Worm (Caenorhabditis elegans): ENCODE results near the gene fbxb-106.

DNA sequence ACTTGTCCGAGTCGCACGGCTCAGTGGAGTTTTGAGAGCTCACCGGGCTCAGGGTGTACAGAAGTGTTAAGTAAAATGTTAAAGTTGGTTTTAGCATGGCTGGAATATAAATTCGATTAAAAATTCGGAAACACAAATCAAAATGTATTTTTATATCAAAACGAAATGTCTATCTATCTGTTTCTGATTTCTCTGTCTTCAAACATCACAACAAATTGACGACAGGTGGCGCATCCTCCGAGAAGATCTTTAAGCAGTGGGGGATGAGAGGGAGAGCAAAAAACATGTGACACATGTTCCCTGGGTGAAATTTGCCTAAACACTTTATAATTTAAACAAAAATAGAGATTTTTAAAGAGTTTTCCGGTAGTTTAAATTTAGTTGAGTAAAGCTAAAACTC is 6.8 kb downstream of the fbxb-106 start, which contains the start of gene F08D12.7:
- TF ChIP-seq ceh-36 (tag; optimal IDR thresholded peaks at IDR 0.05): no peak
- TF ChIP-seq ets-7 (tag; optimal IDR thresholded peaks at IDR 0.05): no peak
- TF ChIP-seq aly-1 (tag; optimal IDR thresholded peaks at IDR 0.05): no peak
- no peak for TF ChIP-seq ama-1 (optimal IDR thresholded peaks at IDR 0.05)
- TF ChIP-seq hmbx-1 (tag; optimal IDR thresholded peaks at IDR 0.05): no peak
- no peak for TF ChIP-seq tra-4 (tag; optimal IDR thresholded peaks at IDR 0.05)
- no peak for TF ChIP-seq hnd-1 (tag; optimal IDR thresholded peaks at IDR 0.05)
- no peak for TF ChIP-seq hmg-4 (GFP tag; optimal IDR thresholded peaks at IDR 0.05)
- no peak for TF ChIP-seq tbx-37 (GFP tag; conservative IDR thresholded peaks at IDR 0.05)
- TF ChIP-seq B0310.2 (tag; optimal IDR thresholded peaks at IDR 0.05): no peak
- no peak for TF ChIP-seq flt-1 (GFP tag; IDR thresholded peaks at IDR 0.05)
- no peak for TF ChIP-seq ceh-13 (GFP tag; optimal IDR thresholded peaks at IDR 0.05)
- no peak for TF ChIP-seq pes-1 (GFP tag; IDR thresholded peaks at IDR 0.05)
- TF ChIP-seq tbx-11 (GFP tag; IDR thresholded peaks at IDR 0.05): no peak

All from whole organism, early embryonic.